Worm (Caenorhabditis elegans): Measurements from ENCODE around the gene rps-11.

- TF ChIP-seq nhr-237 (tag; optimal IDR thresholded peaks at IDR 0.05) (no peak), mep-1 (tag; optimal IDR thresholded peaks at IDR 0.05) (no peak), nhr-76 (tag; optimal IDR thresholded peaks at IDR 0.05) (no peak), sptf-1 (tag; optimal IDR thresholded peaks at IDR 0.05) (no peak), blmp-1 (tag; optimal IDR thresholded peaks at IDR 0.05) (no peak), lin-32 (GFP tag; optimal IDR thresholded peaks at IDR 0.05) (no peak), elt-3 (tag; optimal IDR thresholded peaks at IDR 0.05) (no peak)
Measured at ce11 chrIV:11638016-11638415, 35.6 kb downstream of the rps-11 start, which contains the start of gene rbm-17.
